Fruit fly (Drosophila melanogaster) whole organism, embryonic: Measurements from ENCODE around the gene Set2.

Source experiments
- B-H1 ChIP-seq: fragments of 200-800 bp; sonication (Bioruptor generic); IDR thresholded peaks from 3 replicates; pipeline ENCODE4 v1.3.6; 2022; ENCODE audit warnings: missing biosample characterization, missing genetic modification characterization
- Bgb ChIP-seq: fragments of 200-800 bp; sonication (Bioruptor generic); IDR thresholded peaks from 2 replicates; pipeline ENCODE4 v1.3.6; 2022; ENCODE audit warnings: missing biosample characterization, missing genetic modification characterization; ENCODE audit not compliant: partially characterized antibody
- C15 ChIP-seq: fragments of 200-800 bp; sonication (Bioruptor generic); IDR thresholded peaks from 3 replicates; pipeline ENCODE4 v1.3.6; 2022; ENCODE audit warnings: missing biosample characterization, missing genetic modification characterization
- CG10462 ChIP-seq: fragments of 200-800 bp; sonication (Bioruptor generic); optimal IDR thresholded peaks from 2 replicates; lab custom pipeline; 2016; ENCODE audit warnings: missing biosample characterization, missing genetic modification characterization
- CG10654 ChIP-seq: fragments of 200-800 bp; sonication (Bioruptor generic); optimal IDR thresholded peaks from 2 replicates; lab custom pipeline; 2016; ENCODE audit warnings: missing biosample characterization, missing genetic modification characterization
- CG11398 ChIP-seq: fragments of 200-800 bp; sonication (Bioruptor generic); optimal IDR thresholded peaks from 2 replicates; lab custom pipeline; 2016; ENCODE audit warnings: missing biosample characterization, missing genetic modification characterization
- CG12299 ChIP-seq: fragments of 200-800 bp; sonication (Bioruptor generic); optimal IDR thresholded peaks from 2 replicates; lab custom pipeline; 2018; ENCODE audit warnings: missing biosample characterization, mild to moderate bottlenecking, missing genetic modification characterization
- CG12942 ChIP-seq: fragments of 200-800 bp; sonication (Bioruptor generic); optimal IDR thresholded peaks from 3 replicates; lab custom pipeline; 2016; ENCODE audit warnings: missing biosample characterization, missing genetic modification characterization
- CG13296 ChIP-seq: fragments of 200-800 bp; sonication (Bioruptor generic); optimal IDR thresholded peaks from 3 replicates; lab custom pipeline; 2018; ENCODE audit warnings: missing biosample characterization, mild to moderate bottlenecking, missing genetic modification characterization
- CG14965 ChIP-seq: fragments of 200-800 bp; sonication (Bioruptor generic); optimal IDR thresholded peaks from 2 replicates; lab custom pipeline; 2016; ENCODE audit warnings: missing biosample characterization, missing genetic modification characterization, borderline replicate concordance
- CG15514 ChIP-seq: fragments of 200-800 bp; sonication (Bioruptor generic); optimal IDR thresholded peaks from 3 replicates; lab custom pipeline; 2017; ENCODE audit warnings: missing biosample characterization, missing genetic modification characterization, mild to moderate bottlenecking, moderate library complexity, missing genetic modification reagents
- CG1647 ChIP-seq: fragments of 200-800 bp; sonication (Bioruptor generic); optimal IDR thresholded peaks from 3 replicates; lab custom pipeline; 2016; ENCODE audit warnings: missing biosample characterization, missing genetic modification characterization
- CG18011 ChIP-seq: fragments of 200-800 bp; sonication (Bioruptor generic); optimal IDR thresholded peaks from 2 replicates; lab custom pipeline; 2017; ENCODE audit warnings: missing biosample characterization, missing genetic modification characterization, mild to moderate bottlenecking, moderate library complexity, missing genotype
- CG2129 ChIP-seq: fragments of 200-800 bp; sonication (Bioruptor generic); IDR thresholded peaks from 2 replicates; pipeline ENCODE4 v1.3.6; 2022; ENCODE audit warnings: missing biosample characterization, missing genetic modification characterization; ENCODE audit not compliant: partially characterized antibody
- CG30020 ChIP-seq: fragments of 200-800 bp; optimal IDR thresholded peaks from 2 replicates; lab custom pipeline; 2019; ENCODE audit warnings: missing biosample characterization, mild to moderate bottlenecking, missing genetic modification characterization, moderate library complexity
- CG3281 ChIP-seq: fragments of 200-800 bp; sonication (Bioruptor generic); optimal IDR thresholded peaks from 3 replicates; lab custom pipeline; 2017; ENCODE audit warnings: missing biosample characterization, mild to moderate bottlenecking, missing genetic modification characterization
- CG33213 ChIP-seq: fragments of 200-800 bp; sonication (Bioruptor generic); optimal IDR thresholded peaks from 3 replicates; lab custom pipeline; 2016; ENCODE audit warnings: missing biosample characterization, missing genetic modification characterization
- CG4730 ChIP-seq: fragments of 200-800 bp; sonication (Bioruptor generic); IDR thresholded peaks from 2 replicates; pipeline ENCODE4 v1.3.6; 2022; ENCODE audit warnings: missing biosample characterization, missing genetic modification characterization
- CG6254 ChIP-seq: fragments of 200-800 bp; sonication (Bioruptor generic); optimal IDR thresholded peaks from 3 replicates; lab custom pipeline; 2017; ENCODE audit warnings: mild to moderate bottlenecking, missing biosample characterization, missing genetic modification reagents, missing genetic modification characterization
- CG8944 ChIP-seq: fragments of 200-800 bp; sonication (Bioruptor generic); optimal IDR thresholded peaks from 3 replicates; lab custom pipeline; 2016; ENCODE audit warnings: missing biosample characterization, missing genetic modification characterization
- CG9932 ChIP-seq: fragments of 200-800 bp; sonication (Bioruptor generic); IDR thresholded peaks from 2 replicates; pipeline ENCODE4 v1.3.6; 2022; ENCODE audit warnings: missing biosample characterization, missing genetic modification characterization
- Dp ChIP-seq: fragments of 200-800 bp; sonication (Bioruptor generic); optimal IDR thresholded peaks from 2 replicates; lab custom pipeline; 2018; ENCODE audit warnings: missing biosample characterization, mild to moderate bottlenecking, missing genetic modification characterization, moderate library complexity
- Ets97D ChIP-seq: fragments of 200-800 bp; sonication (Bioruptor generic); optimal IDR thresholded peaks from 3 replicates; lab custom pipeline; 2016; ENCODE audit warnings: missing biosample characterization, missing genetic modification characterization
- HHEX ChIP-seq: fragments of 200-800 bp; sonication (Bioruptor generic); optimal IDR thresholded peaks from 3 replicates; lab custom pipeline; 2017; ENCODE audit warnings: missing biosample characterization, mild to moderate bottlenecking, missing genetic modification characterization, missing genetic modification reagents
- HLH4C ChIP-seq: fragments of 200-800 bp; sonication (Bioruptor generic); IDR thresholded peaks from 3 replicates; pipeline ENCODE4 v1.3.6; 2022; ENCODE audit warnings: missing biosample characterization, missing genetic modification characterization; ENCODE audit not compliant: partially characterized antibody
- Meics ChIP-seq: fragments of 200-800 bp; sonication (Bioruptor generic); optimal IDR thresholded peaks from 2 replicates; lab custom pipeline; 2017; ENCODE audit warnings: missing biosample characterization, mild to moderate bottlenecking, missing genetic modification characterization
- Neu2 ChIP-seq: fragments of 200-800 bp; sonication (Bioruptor generic); optimal IDR thresholded peaks from 3 replicates; lab custom pipeline; 2016; ENCODE audit warnings: missing biosample characterization, missing genetic modification characterization, borderline replicate concordance
- Nf-YB ChIP-seq: fragments of 200-800 bp; sonication (Bioruptor generic); optimal IDR thresholded peaks from 3 replicates; lab custom pipeline; 2019; ENCODE audit warnings: missing biosample characterization, mild to moderate bottlenecking, missing genetic modification characterization, moderate library complexity
- Side ChIP-seq: fragments of 200-800 bp; sonication (Bioruptor generic); optimal IDR thresholded peaks from 2 replicates; lab custom pipeline; 2016; ENCODE audit warnings: missing biosample characterization, missing genetic modification characterization
- Sin3A ChIP-seq: fragments of >200 bp; optimal IDR thresholded peaks from 2 replicates; lab custom pipeline; 2018
- bab2 ChIP-seq: fragments of 200-800 bp; sonication (Bioruptor generic); optimal IDR thresholded peaks from 2 replicates; lab custom pipeline; 2016; ENCODE audit warnings: missing biosample characterization, missing genetic modification characterization
- bsh ChIP-seq, 2 experiments: fragments of 200-800 bp; sonication (Bioruptor generic); optimal IDR thresholded peaks; 2 replicates each; lab custom pipeline; 2017 to 2018; ENCODE audit warnings: mild to moderate bottlenecking in 2 of 2, missing biosample characterization in 2 of 2, missing genetic modification characterization in 2 of 2, moderate library complexity in 1 of 2
- caup ChIP-seq: fragments of 200-800 bp; sonication (Bioruptor generic); optimal IDR thresholded peaks from 3 replicates; lab custom pipeline; 2017; ENCODE audit warnings: missing biosample characterization, mild to moderate bottlenecking, missing genetic modification characterization, moderate library complexity; ENCODE audit not compliant: severe bottlenecking
- dimm ChIP-seq: fragments of 200-800 bp; sonication (Bioruptor generic); IDR thresholded peaks from 2 replicates; pipeline ENCODE4 v1.3.6; 2022; ENCODE audit warnings: missing biosample characterization, missing genetic modification characterization
- eve ChIP-seq, 2 experiments: fragments of >200 bp; optimal IDR thresholded peaks; 2 replicates each; lab custom pipeline; 2017; ENCODE audit warnings: missing biosample characterization in 2 of 2, missing genetic modification characterization in 2 of 2
- gcm2 ChIP-seq: fragments of 200-800 bp; sonication (Bioruptor generic); optimal IDR thresholded peaks from 2 replicates; lab custom pipeline; 2016; ENCODE audit warnings: missing biosample characterization, missing genetic modification characterization
- gsb-n ChIP-seq: fragments of 200-800 bp; sonication (Bioruptor generic); optimal IDR thresholded peaks from 3 replicates; lab custom pipeline; 2018; ENCODE audit warnings: missing biosample characterization, mild to moderate bottlenecking, missing genetic modification characterization
- ham ChIP-seq: fragments of 200-800 bp; sonication (Bioruptor generic); IDR thresholded peaks from 2 replicates; pipeline ENCODE4 v1.3.6; 2022; ENCODE audit warnings: missing biosample characterization, missing genetic modification characterization
- nerfin-1 ChIP-seq: fragments of 200-800 bp; sonication (Bioruptor generic); optimal IDR thresholded peaks from 3 replicates; lab custom pipeline; 2019; ENCODE audit warnings: missing biosample characterization, mild to moderate bottlenecking, missing genetic modification characterization, moderate library complexity
- otp ChIP-seq: fragments of 200-800 bp; sonication (Bioruptor generic); IDR thresholded peaks from 3 replicates; pipeline ENCODE4, ENCODE4 v1.3.6; 2022; ENCODE audit warnings: missing biosample characterization, missing genetic modification characterization
- pros ChIP-seq: fragments of 200-800 bp; sonication (Bioruptor generic); optimal IDR thresholded peaks from 3 replicates; lab custom pipeline; 2019; ENCODE audit warnings: missing biosample characterization, mild to moderate bottlenecking, missing genetic modification characterization, moderate library complexity
- salm ChIP-seq: fragments of 200-800 bp; sonication (Bioruptor generic); optimal IDR thresholded peaks from 2 replicates; lab custom pipeline; 2018; ENCODE audit warnings: missing biosample characterization, mild to moderate bottlenecking, missing genetic modification characterization
- seq ChIP-seq: fragments of 200-800 bp; sonication (Bioruptor generic); IDR thresholded peaks from 2 replicates; pipeline ENCODE4 v1.3.6; 2022; ENCODE audit warnings: missing biosample characterization, missing genetic modification characterization
- so ChIP-seq: fragments of 200-800 bp; sonication (Bioruptor generic); IDR thresholded peaks from 3 replicates; pipeline ENCODE4 v1.3.6; 2022; ENCODE audit warnings: missing biosample characterization, missing genetic modification characterization
- sr ChIP-seq: fragments of 200-800 bp; sonication (Bioruptor generic); IDR thresholded peaks from 3 replicates; pipeline ENCODE4 v1.3.6; 2022; ENCODE audit warnings: missing biosample characterization, missing genetic modification characterization
- ssp ChIP-seq: fragments of 200-800 bp; sonication (Bioruptor generic); IDR thresholded peaks from 2 replicates; pipeline ENCODE4 v1.3.6; 2022; ENCODE audit warnings: missing biosample characterization, missing genetic modification characterization
- tgo ChIP-seq: fragments of 200-800 bp; sonication (Bioruptor generic); IDR thresholded peaks from 3 replicates; pipeline ENCODE4 v1.3.6; 2022; ENCODE audit warnings: missing biosample characterization, missing genetic modification characterization
- zfh2 ChIP-seq: fragments of 200-800 bp; sonication (Bioruptor generic); optimal IDR thresholded peaks from 2 replicates; lab custom pipeline; 2016; ENCODE audit warnings: missing biosample characterization, missing genetic modification characterization

The Set2 gene

DNA sequence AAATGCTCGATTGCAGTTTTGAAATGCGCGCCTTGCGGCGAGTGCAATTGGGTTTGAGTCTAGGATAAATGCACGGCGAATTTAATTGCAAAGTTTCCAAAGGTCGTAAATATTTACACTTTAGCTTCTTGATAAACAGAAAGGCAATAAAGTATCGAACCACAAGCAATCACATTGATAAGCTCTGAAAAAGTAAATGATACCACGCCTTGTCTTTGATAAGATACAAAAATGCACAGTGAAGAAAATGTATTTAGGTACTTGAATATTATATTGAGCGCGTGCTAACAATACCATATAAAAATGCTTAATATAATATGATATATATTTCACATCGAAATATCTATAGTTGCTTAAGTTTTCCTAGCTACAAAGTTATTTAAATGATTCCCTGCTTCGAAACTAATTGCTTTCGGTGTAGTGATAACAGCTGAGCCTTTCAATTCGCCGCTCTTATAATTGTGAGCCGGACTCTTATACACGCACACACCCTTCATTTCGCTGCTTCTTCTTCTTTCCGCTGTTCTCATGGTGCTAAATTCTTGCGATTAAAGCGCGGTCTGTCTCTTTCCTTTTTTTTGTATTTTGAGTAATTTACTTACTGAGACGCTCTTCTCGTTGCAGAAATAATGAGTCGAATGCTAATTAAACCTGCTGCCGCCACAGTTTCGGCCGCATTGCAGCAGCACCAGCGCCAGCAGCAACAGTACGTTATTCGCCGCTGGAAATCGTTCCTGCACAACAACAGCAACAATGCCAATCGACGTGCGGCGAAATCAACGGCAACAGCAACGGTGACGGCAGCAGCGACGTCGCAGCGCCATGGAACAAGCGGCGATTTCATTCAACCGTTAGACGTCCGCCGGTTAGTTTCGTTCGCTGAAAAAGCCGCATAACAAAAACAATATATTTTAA lies 39.5 kb upstream of the Set2 start (continued):
- TF ChIP-seq bsh (GFP tag; optimal IDR thresholded peaks at IDR 0.05; lab: Kevin White, UChicago), result peak; percentile 68 to 90
- peak; percentile 72 for TF ChIP-seq CG4730
- peak; percentile 89 for TF ChIP-seq so
- TF ChIP-seq eve (GFP tag; optimal IDR thresholded peaks at IDR 0.05; lab: Kevin White, UChicago), result peak in 1 of 2 experiments; percentile 93
- TF ChIP-seq Ets97D (GFP tag; lab: Kevin White, UChicago), result no peak
- TF ChIP-seq pros (GFP tag; lab: Kevin White, UChicago), result peak; percentile 62
- peak; percentile 54 for TF ChIP-seq CG30020 (tag; lab: Kevin White, UChicago)
- TF ChIP-seq CG10462 (GFP tag; lab: Kevin White, UChicago), result peak; percentile 57
- TF ChIP-seq CG15514 (GFP tag; lab: Kevin White, UChicago), result peak; percentile 59
- no peak for TF ChIP-seq C15 (GFP tag; lab: Robert Waterston, UW)
- TF ChIP-seq ssp (GFP tag; lab: Robert Waterston, UW), result peak; percentile 64
- TF ChIP-seq ham (GFP tag; lab: Robert Waterston, UW), result peak; percentile 46; the same call in 1 of the 2 replicates
- TF ChIP-seq HLH4C (GFP tag; lab: Robert Waterston, UW), result no peak
- TF ChIP-seq caup, result peak; percentile 80
- TF ChIP-seq CG33213 (GFP tag; lab: Kevin White, UChicago), result no peak
- TF ChIP-seq otp (GFP tag; lab: Robert Waterston, UW), result peak; percentile 81; the same call in 2 of the 3 replicates
- TF ChIP-seq bab2 (GFP tag; lab: Kevin White, UChicago), result peak; percentile 36
- TF ChIP-seq tgo (GFP tag; lab: Robert Waterston, UW), result peak; percentile 81
- peak; percentile 75; the same call in 2 of the 3 replicates for TF ChIP-seq B-H1 (GFP tag; lab: Robert Waterston, UW)
- TF ChIP-seq CG13296 (GFP tag; lab: Kevin White, UChicago), result peak; percentile 77
- peak; percentile 29 for TF ChIP-seq CG1647 (GFP tag; lab: Kevin White, UChicago)
- no peak for TF ChIP-seq Sin3A (lab: Kevin White, UChicago)
- TF ChIP-seq nerfin-1 (tag; lab: Kevin White, UChicago), result peak; percentile 34
- peak; percentile 79 for TF ChIP-seq Dp (GFP tag; lab: Kevin White, UChicago)
- TF ChIP-seq Neu2, result no peak
- no peak for TF ChIP-seq Bgb
- TF ChIP-seq sr (GFP tag; lab: Robert Waterston, UW), result no peak
- TF ChIP-seq CG14965, result no peak
- no peak for TF ChIP-seq Side (GFP tag; lab: Kevin White, UChicago)
- TF ChIP-seq CG3281, result peak; percentile 82
- peak; percentile 68 for TF ChIP-seq CG12942 (GFP tag; lab: Kevin White, UChicago)
- TF ChIP-seq seq (GFP tag; lab: Robert Waterston, UW), result 0 out of 2 replicates have a peak, but pooled peaks have one; percentile 28
- peak; percentile 83 for TF ChIP-seq gsb-n
- no peak; the same call in 1 of the 2 replicates for TF ChIP-seq dimm (GFP tag; lab: Robert Waterston, UW)
- TF ChIP-seq CG18011, result peak; percentile 33
- peak; percentile 87 for TF ChIP-seq Meics (GFP tag; lab: Kevin White, UChicago)
- TF ChIP-seq CG11398 (GFP tag; lab: Kevin White, UChicago), result no peak
- peak; percentile 79 for TF ChIP-seq salm (tag; lab: Kevin White, UChicago)
- peak; percentile 9 for TF ChIP-seq CG8944 (GFP tag; lab: Kevin White, UChicago)
- peak; percentile 84 for TF ChIP-seq CG6254 (GFP tag; lab: Kevin White, UChicago)
- TF ChIP-seq Nf-YB, result peak; percentile 72
- TF ChIP-seq CG9932, result peak; percentile 82
- peak; percentile 80 for TF ChIP-seq CG10654 (GFP tag; lab: Kevin White, UChicago)
- TF ChIP-seq gcm2 (GFP tag; lab: Kevin White, UChicago), result peak; percentile 67
- peak; percentile 84 for TF ChIP-seq HHEX
- TF ChIP-seq CG12299, result peak; percentile 74
- TF ChIP-seq zfh2 (GFP tag; lab: Kevin White, UChicago), result peak; percentile 32
- TF ChIP-seq CG2129 (GFP tag; lab: Robert Waterston, UW), result no peak
